Worm (Caenorhabditis elegans): Measurements from ENCODE around the gene nlp-46.

Gene nlp-46

DNA sequence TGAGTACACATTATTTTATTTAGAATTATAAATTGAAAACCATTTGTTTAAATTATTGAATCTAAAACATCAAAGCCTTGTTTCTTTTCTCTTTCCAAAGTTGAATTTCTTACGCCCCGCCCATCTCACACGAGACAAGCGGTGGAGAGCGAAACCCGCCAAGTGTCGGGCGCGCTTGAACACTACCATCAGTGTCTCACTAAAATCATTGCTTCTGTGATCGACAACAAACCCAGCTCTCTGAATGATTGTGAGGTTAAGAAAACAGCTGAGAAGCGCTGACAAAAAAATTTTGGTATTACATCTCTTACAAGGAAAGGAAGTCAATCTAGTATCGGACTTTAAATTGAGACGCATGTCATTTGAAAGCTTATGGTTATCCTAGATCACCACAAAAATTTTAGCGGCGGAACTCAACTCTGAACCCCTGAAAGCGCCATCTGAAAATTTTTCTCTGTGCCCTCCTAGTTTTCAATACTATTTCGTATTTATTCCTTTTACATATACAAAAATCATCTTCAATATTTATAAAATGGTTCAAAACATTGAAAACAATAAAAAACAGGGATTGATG lies 14.9 kb downstream of the nlp-46 start (continued):
- TF ChIP-seq snpc-3.4 (tag; optimal IDR thresholded peaks at IDR 0.05) (peak; percentile 99), attf-5 (GFP tag; optimal IDR thresholded peaks at IDR 0.05) (no peak), Y56A3A.18 (GFP tag; IDR thresholded peaks at IDR 0.05) (peak; percentile 90), athp-1 (tag; optimal IDR thresholded peaks at IDR 0.05) (no peak), let-526 (GFP tag; IDR thresholded peaks at IDR 0.05) (no peak), egl-18 (GFP tag; IDR thresholded peaks at IDR 0.05) (no peak), T26A5.8 (tag; optimal IDR thresholded peaks at IDR 0.05) (no peak), pbrm-1 (GFP tag; IDR thresholded peaks at IDR 0.05) (peak; percentile 99), T07F8.4 (tag; optimal IDR thresholded peaks at IDR 0.05) (no peak), sea-2 (GFP tag; IDR thresholded peaks at IDR 0.05) (no peak), ekl-4 (GFP tag; IDR thresholded peaks at IDR 0.05) (peak; percentile 93), madf-8 (GFP tag; conservative IDR thresholded peaks at IDR 0.05) (peak; percentile 17; the same call in 1 of the 2 replicates), aptf-3 (GFP tag; IDR thresholded peaks at IDR 0.05) (no peak), madf-10 (tag; optimal IDR thresholded peaks at IDR 0.05) (peak; percentile 38), lag-1 (GFP tag; IDR thresholded peaks at IDR 0.05) (no peak), tbp1 (GFP tag; optimal IDR thresholded peaks at IDR 0.05) (peak; percentile 82), B0261.1 (tag; optimal IDR thresholded peaks at IDR 0.05) (peak; percentile 37), ets-4 (GFP tag; optimal IDR thresholded peaks at IDR 0.05) (no peak), ztf-18 (tag; optimal IDR thresholded peaks at IDR 0.05) (peak; percentile 87), him-1 (tag; optimal IDR thresholded peaks at IDR 0.05) (peak; percentile 96), B0336.3 (GFP tag; IDR thresholded peaks at IDR 0.05) (peak; percentile 88), atf-7 (tag; optimal IDR thresholded peaks at IDR 0.05) (peak; percentile 10), Y67H2A.10 (GFP tag; conservative IDR thresholded peaks at IDR 0.05) (no peak), bed-2 (GFP tag; IDR thresholded peaks at IDR 0.05) (0 out of 2 replicates have a peak, but pooled peaks have one; percentile 29), nhr-80 (tag; optimal IDR thresholded peaks at IDR 0.05) (peak; percentile 57), B0035.1 (tag; optimal IDR thresholded peaks at IDR 0.05) (no peak), tbx-9 (tag; optimal IDR thresholded peaks at IDR 0.05; ENCODE audit: borderline replicate concordance) (no peak), hsf-1 (GFP tag; IDR thresholded peaks at IDR 0.05) (peak; percentile 72), snpc-1.1 (tag; optimal IDR thresholded peaks at IDR 0.05; ENCODE audit: insufficient read depth) (peak; percentile 100), hrde-1 (tag; optimal IDR thresholded peaks at IDR 0.05; ENCODE audit: borderline replicate concordance) (peak; percentile 24), nhr-120 (GFP tag; IDR thresholded peaks at IDR 0.05) (no peak), K11D2.4 (GFP tag; IDR thresholded peaks at IDR 0.05) (peak; percentile 68; the same call in 1 of the 2 replicates), F49E8.2 (tag; optimal IDR thresholded peaks at IDR 0.05; ENCODE audit: insufficient read depth) (peak; percentile 85), hmg-20 (GFP tag; IDR thresholded peaks at IDR 0.05) (peak; percentile 56; the same call in 1 of the 2 replicates), rec-8 (tag; optimal IDR thresholded peaks at IDR 0.05) (peak; percentile 11 to 80), tlf-1 (GFP tag; optimal IDR thresholded peaks at IDR 0.05) (peak; percentile 75), die-1 (tag; optimal IDR thresholded peaks at IDR 0.05) (peak; percentile 9), madf-6 (GFP tag; IDR thresholded peaks at IDR 0.05) (peak; percentile 89), repo-1 (tag; optimal IDR thresholded peaks at IDR 0.05) (peak; percentile 79), lin-35 (GFP tag; optimal IDR thresholded peaks at IDR 0.05) (peak in 1 of 3 experiments; percentile 22), cebp-1 (GFP tag; IDR thresholded peaks at IDR 0.05) (no peak), cebp-1 (tag; optimal IDR thresholded peaks at IDR 0.05) (peak; percentile 62), madf-3 (GFP tag; IDR thresholded peaks at IDR 0.05) (0 out of 2 replicates have a peak, but pooled peaks have one; percentile 7), somi-1 (GFP tag; optimal IDR thresholded peaks at IDR 0.05) (no peak), nhr-90 (tag; optimal IDR thresholded peaks at IDR 0.05) (no peak), chd-7 (tag; optimal IDR thresholded peaks at IDR 0.05) (no peak), dpff-1 (tag; optimal IDR thresholded peaks at IDR 0.05) (no peak), Y53F4B.3 (GFP tag; IDR thresholded peaks at IDR 0.05) (peak; percentile 46)
